Worm (Caenorhabditis elegans): ENCODE measurements around the gene dkc-1.
A peak's percentile ranks its signal among the peaks of the same experiment; 100 is the strongest.

The dkc-1 gene

ce11 chrIII:10714541-10714940, 33.7 kb upstream of the dkc-1 start:
- peak; percentile 33 for TF ChIP-seq ama-1 (optimal IDR thresholded peaks at IDR 0.05)
- TF ChIP-seq unc-62 (GFP tag; optimal IDR thresholded peaks at IDR 0.05) = no peak
- no peak for TF ChIP-seq ceh-16 (tag; optimal IDR thresholded peaks at IDR 0.05)
- TF ChIP-seq jun-1 (tag; optimal IDR thresholded peaks at IDR 0.05) = no peak

DNA sequence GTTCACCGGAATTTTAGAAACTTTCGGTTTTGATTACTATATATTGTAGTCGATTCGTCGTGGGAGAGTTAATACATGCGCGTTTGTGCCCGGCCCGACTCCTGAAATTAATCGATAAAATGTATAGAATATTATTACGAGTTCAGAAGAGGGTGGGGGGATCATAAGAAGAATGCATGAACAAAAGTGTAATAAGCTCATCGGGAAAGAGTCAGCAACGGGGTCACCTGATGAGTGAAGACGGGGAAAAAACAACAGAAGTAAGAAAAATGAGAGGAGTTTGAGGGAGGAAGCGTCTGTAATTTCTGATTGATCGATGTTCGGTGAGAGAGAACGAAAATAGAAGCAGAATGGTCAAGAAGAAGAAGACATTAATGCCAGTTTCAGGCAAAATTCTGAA, 32.1 kb upstream of the dkc-1 start, which contains the start of gene W09D10.4:
Gene W09D10.4 (minus strand): TSS at position 101 of the 400 bp plus-strand sequence.
- TF ChIP-seq hmg-11 (tag; optimal IDR thresholded peaks at IDR 0.05) = no peak
- no peak for TF ChIP-seq R02D3.7 (tag; optimal IDR thresholded peaks at IDR 0.05)
- TF ChIP-seq ceh-9 (tag; optimal IDR thresholded peaks at IDR 0.05) = no peak
- no peak for TF ChIP-seq fos-1 (tag; optimal IDR thresholded peaks at IDR 0.05)
- peak; percentile 3 for TF ChIP-seq elt-2 (tag; optimal IDR thresholded peaks at IDR 0.05)
- no peak for TF ChIP-seq jun-1 (tag; optimal IDR thresholded peaks at IDR 0.05)
- no peak for TF ChIP-seq ceh-16 (tag; optimal IDR thresholded peaks at IDR 0.05)
- no peak for TF ChIP-seq skn-1 (tag; optimal IDR thresholded peaks at IDR 0.05)
- TF ChIP-seq ama-1 (optimal IDR thresholded peaks at IDR 0.05) = peak; percentile 27
- no peak for TF ChIP-seq unc-62 (GFP tag; optimal IDR thresholded peaks at IDR 0.05)
- TF ChIP-seq elt-1 (tag; optimal IDR thresholded peaks at IDR 0.05) = no peak
- no peak for TF ChIP-seq pqm-1 (tag; optimal IDR thresholded peaks at IDR 0.05)
- TF ChIP-seq ztf-11 (tag; optimal IDR thresholded peaks at IDR 0.05) = no peak
- no peak for TF ChIP-seq lsy-12 (tag; optimal IDR thresholded peaks at IDR 0.05)

DNA sequence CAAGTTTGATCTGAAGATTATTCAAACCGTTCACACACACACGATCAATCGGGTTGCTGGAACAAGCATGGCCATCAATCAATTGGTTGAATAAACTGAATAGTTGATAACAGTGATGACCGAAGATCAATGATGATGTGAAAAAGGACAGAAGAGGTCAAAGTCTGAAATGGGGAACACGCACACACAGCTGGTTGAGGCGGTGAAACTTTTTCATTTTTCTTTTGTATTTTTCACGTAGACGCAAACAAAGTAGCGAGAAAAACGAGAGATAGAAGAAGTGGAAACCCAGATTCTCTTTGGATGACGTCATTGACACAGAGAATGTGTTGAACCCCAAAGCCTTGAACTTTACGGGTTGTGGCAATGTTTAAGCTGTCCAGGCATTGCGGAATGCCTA, 30.8 kb upstream of the dkc-1 start:
- TF ChIP-seq aly-2 (tag; optimal IDR thresholded peaks at IDR 0.05) = no peak
- TF ChIP-seq nfya-1 (tag; optimal IDR thresholded peaks at IDR 0.05; ENCODE audit: insufficient read depth) = peak; percentile 64
- peak; percentile 61 for TF ChIP-seq mdl-1 (tag; optimal IDR thresholded peaks at IDR 0.05)
- no peak for TF ChIP-seq sea-2 (GFP tag; optimal IDR thresholded peaks at IDR 0.05)
- TF ChIP-seq unc-39 (tag; optimal IDR thresholded peaks at IDR 0.05) = peak; percentile 31
- peak; percentile 63 for TF ChIP-seq elt-2 (tag; optimal IDR thresholded peaks at IDR 0.05)
- TF ChIP-seq nhr-76 (tag; optimal IDR thresholded peaks at IDR 0.05) = peak; percentile 40
- peak; percentile 41 to 67 (median 55) for TF ChIP-seq elt-3 (tag; optimal IDR thresholded peaks at IDR 0.05)
- TF ChIP-seq jun-1 (tag; optimal IDR thresholded peaks at IDR 0.05) = peak; percentile 42
- no peak for TF ChIP-seq fos-1 (tag; optimal IDR thresholded peaks at IDR 0.05)
- no peak for TF ChIP-seq egl-5 (tag; optimal IDR thresholded peaks at IDR 0.05)
- TF ChIP-seq tbx-2 (tag; optimal IDR thresholded peaks at IDR 0.05) = peak; percentile 41
- TF ChIP-seq lsy-12 (tag; optimal IDR thresholded peaks at IDR 0.05) = peak; percentile 17
- TF ChIP-seq nhr-43 (tag; optimal IDR thresholded peaks at IDR 0.05; ENCODE audit: poor library complexity, severe bottlenecking) = peak; percentile 96
- peak; percentile 87 for TF ChIP-seq ztf-4 (tag; optimal IDR thresholded peaks at IDR 0.05)
- peak; percentile 96 for TF ChIP-seq ama-1 (optimal IDR thresholded peaks at IDR 0.05)
- peak; percentile 93 for TF ChIP-seq nhr-25 (tag; optimal IDR thresholded peaks at IDR 0.05)
- TF ChIP-seq snpc-4 (tag; optimal IDR thresholded peaks at IDR 0.05) = no peak
- TF ChIP-seq ceh-28 (tag; optimal IDR thresholded peaks at IDR 0.05) = peak; percentile 46
- no peak for TF ChIP-seq daf-12 (tag; optimal IDR thresholded peaks at IDR 0.05)
- peak; percentile 87 for TF ChIP-seq nhr-23 (tag; optimal IDR thresholded peaks at IDR 0.05)
- TF ChIP-seq unc-62 (GFP tag; optimal IDR thresholded peaks at IDR 0.05) = no peak
- TF ChIP-seq pqm-1 (tag; optimal IDR thresholded peaks at IDR 0.05) = peak; percentile 63
- peak; percentile 19 for TF ChIP-seq R02D3.7 (tag; optimal IDR thresholded peaks at IDR 0.05)

DNA sequence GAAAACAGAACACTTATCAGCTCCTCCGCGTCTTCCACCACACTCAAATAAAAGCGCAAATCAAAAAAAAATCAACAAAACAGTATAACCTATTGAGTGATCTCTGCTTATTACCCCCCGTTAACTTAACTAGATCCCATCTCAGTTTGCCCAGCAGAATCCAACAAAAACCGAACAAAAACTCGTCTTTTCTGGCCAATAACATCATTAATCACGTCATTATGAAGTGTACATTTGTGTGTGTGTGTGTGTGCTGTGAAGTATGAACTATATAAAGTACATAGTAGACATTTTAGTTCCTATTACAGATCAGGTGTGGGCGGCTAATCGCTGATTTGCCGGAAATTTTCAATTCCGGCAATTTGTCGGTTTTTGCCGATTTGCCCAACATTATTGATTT, 30.2 kb upstream of the dkc-1 start:
- TF ChIP-seq pqm-1 (tag; optimal IDR thresholded peaks at IDR 0.05) (peak; percentile 38), hmg-11 (tag; optimal IDR thresholded peaks at IDR 0.05) (no peak), nhr-23 (tag; optimal IDR thresholded peaks at IDR 0.05) (peak; percentile 12), lsy-12 (tag; optimal IDR thresholded peaks at IDR 0.05) (peak; percentile 5), nhr-76 (tag; optimal IDR thresholded peaks at IDR 0.05) (no peak), ama-1 (optimal IDR thresholded peaks at IDR 0.05) (peak; percentile 62), nhr-67 (tag; optimal IDR thresholded peaks at IDR 0.05) (no peak), nhr-77 (tag; optimal IDR thresholded peaks at IDR 0.05) (no peak), ztf-4 (tag; optimal IDR thresholded peaks at IDR 0.05) (no peak), nhr-43 (tag; optimal IDR thresholded peaks at IDR 0.05; ENCODE audit: poor library complexity, severe bottlenecking) (peak; percentile 16), aly-2 (tag; optimal IDR thresholded peaks at IDR 0.05) (no peak)

ce11 chrIII:10719057-10719456, 29.2 kb upstream of the dkc-1 start:
- TF ChIP-seq zag-1 (tag; optimal IDR thresholded peaks at IDR 0.05) (no peak), nhr-67 (tag; optimal IDR thresholded peaks at IDR 0.05) (no peak), mml-1 (tag; optimal IDR thresholded peaks at IDR 0.05) (no peak), nhr-25 (tag; optimal IDR thresholded peaks at IDR 0.05) (peak; percentile 2), fos-1 (tag; optimal IDR thresholded peaks at IDR 0.05) (no peak), fkh-2 (tag; optimal IDR thresholded peaks at IDR 0.05) (no peak), tbx-2 (tag; optimal IDR thresholded peaks at IDR 0.05) (no peak), egl-5 (tag; optimal IDR thresholded peaks at IDR 0.05) (no peak), skn-1 (tag; optimal IDR thresholded peaks at IDR 0.05) (no peak), nhr-76 (tag; optimal IDR thresholded peaks at IDR 0.05) (no peak), elt-3 (tag; optimal IDR thresholded peaks at IDR 0.05) (no peak), nhr-43 (tag; optimal IDR thresholded peaks at IDR 0.05; ENCODE audit: poor library complexity, severe bottlenecking) (no peak), unc-62 (GFP tag; optimal IDR thresholded peaks at IDR 0.05) (no peak), lin-39 (tag; optimal IDR thresholded peaks at IDR 0.05) (no peak), ama-1 (optimal IDR thresholded peaks at IDR 0.05) (peak; percentile 9), ceh-82 (tag; optimal IDR thresholded peaks at IDR 0.05) (no peak), nhr-11 (tag; optimal IDR thresholded peaks at IDR 0.05) (no peak), daf-12 (tag; optimal IDR thresholded peaks at IDR 0.05) (no peak), nhr-77 (tag; optimal IDR thresholded peaks at IDR 0.05) (no peak), ceh-9 (tag; optimal IDR thresholded peaks at IDR 0.05) (no peak), pqm-1 (tag; optimal IDR thresholded peaks at IDR 0.05) (peak; percentile 93), ceh-28 (tag; optimal IDR thresholded peaks at IDR 0.05) (peak; percentile 3), R02D3.7 (tag; optimal IDR thresholded peaks at IDR 0.05) (no peak), egl-27 (tag; optimal IDR thresholded peaks at IDR 0.05) (no peak), aly-2 (tag; optimal IDR thresholded peaks at IDR 0.05) (no peak), sea-2 (GFP tag; optimal IDR thresholded peaks at IDR 0.05) (no peak), ceh-16 (tag; optimal IDR thresholded peaks at IDR 0.05) (no peak), nfya-1 (tag; optimal IDR thresholded peaks at IDR 0.05; ENCODE audit: insufficient read depth) (no peak), unc-39 (tag; optimal IDR thresholded peaks at IDR 0.05) (no peak)
